Fruit fly (Drosophila melanogaster) whole organism, embryonic: ENCODE results near the gene CG14331.

Experiments
- Adf1 ChIP-seq: fragments of 200-800 bp; sonication (Bioruptor generic); IDR thresholded peaks from 2 replicates; pipeline ENCODE4 v1.3.6; 2022; ENCODE audit warnings: missing biosample characterization, missing genetic modification characterization
- Atf-2 ChIP-seq: fragments of 200-800 bp; sonication (Bioruptor generic); optimal IDR thresholded peaks from 2 replicates; lab custom pipeline; 2016; ENCODE audit warnings: missing biosample characterization, missing genetic modification characterization
- BEAF-32 ChIP-seq: fragments of 200-800 bp; sonication (Bioruptor generic); optimal IDR thresholded peaks from 3 replicates; lab custom pipeline; 2017; ENCODE audit warnings: missing biosample characterization, missing genetic modification characterization, mild to moderate bottlenecking, moderate library complexity, missing genetic modification reagents
- BtbVII ChIP-seq: fragments of 200-800 bp; sonication (Bioruptor generic); optimal IDR thresholded peaks from 3 replicates; lab custom pipeline; 2017; ENCODE audit warnings: missing biosample characterization, mild to moderate bottlenecking, missing genetic modification characterization
- CG10462 ChIP-seq: fragments of 200-800 bp; sonication (Bioruptor generic); optimal IDR thresholded peaks from 2 replicates; lab custom pipeline; 2016; ENCODE audit warnings: missing biosample characterization, missing genetic modification characterization
- CG1233 ChIP-seq: fragments of 200-800 bp; sonication (Bioruptor generic); optimal IDR thresholded peaks from 4 replicates; lab custom pipeline; 2018; ENCODE audit warnings: missing biosample characterization, mild to moderate bottlenecking, missing genetic modification characterization
- CG13424 ChIP-seq: fragments of 200-800 bp; sonication (Bioruptor generic); optimal IDR thresholded peaks from 2 replicates; lab custom pipeline; 2019; ENCODE audit warnings: missing biosample characterization, mild to moderate bottlenecking, missing genetic modification characterization, moderate library complexity
- CG1529 ChIP-seq: fragments of 200-800 bp; sonication (Bioruptor generic); optimal IDR thresholded peaks from 3 replicates; lab custom pipeline; 2018; ENCODE audit warnings: missing biosample characterization, missing genetic modification characterization
- CG15514 ChIP-seq: fragments of 200-800 bp; sonication (Bioruptor generic); optimal IDR thresholded peaks from 3 replicates; lab custom pipeline; 2017; ENCODE audit warnings: missing biosample characterization, missing genetic modification characterization, mild to moderate bottlenecking, moderate library complexity, missing genetic modification reagents
- CG18599 ChIP-seq: fragments of 200-800 bp; sonication (Bioruptor generic); optimal IDR thresholded peaks from 3 replicates; lab custom pipeline; 2017; ENCODE audit warnings: missing biosample characterization, missing genetic modification characterization, mild to moderate bottlenecking, moderate library complexity, missing genetic modification reagents
- CG30020 ChIP-seq: fragments of 200-800 bp; optimal IDR thresholded peaks from 2 replicates; lab custom pipeline; 2019; ENCODE audit warnings: missing biosample characterization, mild to moderate bottlenecking, missing genetic modification characterization, moderate library complexity
- CG31388 ChIP-seq: fragments of 200-800 bp; sonication (Bioruptor generic); optimal IDR thresholded peaks from 2 replicates; lab custom pipeline; 2016; ENCODE audit warnings: missing biosample characterization, missing genetic modification characterization
- CG32532 ChIP-seq: fragments of 200-800 bp; sonication (Bioruptor generic); IDR thresholded peaks from 2 replicates; pipeline ENCODE4 v1.3.6; 2022; ENCODE audit warnings: missing biosample characterization, missing genetic modification characterization
- CG3281 ChIP-seq: fragments of 200-800 bp; sonication (Bioruptor generic); optimal IDR thresholded peaks from 3 replicates; lab custom pipeline; 2017; ENCODE audit warnings: missing biosample characterization, mild to moderate bottlenecking, missing genetic modification characterization
- CG3407 ChIP-seq: fragments of 200-800 bp; sonication (Bioruptor generic); optimal IDR thresholded peaks from 2 replicates; lab custom pipeline; 2018; ENCODE audit warnings: missing biosample characterization, mild to moderate bottlenecking, missing genetic modification characterization
- CG5245 ChIP-seq: fragments of 200-800 bp; sonication (Bioruptor generic); optimal IDR thresholded peaks from 3 replicates; lab custom pipeline; 2016; ENCODE audit warnings: missing biosample characterization, missing genetic modification characterization
- CG6272 ChIP-seq: fragments of 200-800 bp; sonication (Bioruptor generic); IDR thresholded peaks from 2 replicates; pipeline ENCODE4 v1.3.6; 2022; ENCODE audit warnings: missing biosample characterization, missing genetic modification characterization
- CG7839 ChIP-seq: fragments of 200-800 bp; sonication (Bioruptor generic); optimal IDR thresholded peaks from 3 replicates; lab custom pipeline; 2018; ENCODE audit warnings: missing biosample characterization, mild to moderate bottlenecking, missing genetic modification characterization, moderate library complexity
- CG7928 ChIP-seq: fragments of 200-800 bp; sonication (Bioruptor generic); optimal IDR thresholded peaks from 2 replicates; lab custom pipeline; 2017; ENCODE audit warnings: missing biosample characterization, mild to moderate bottlenecking, missing genetic modification characterization
- CG9609 ChIP-seq: fragments of 200-800 bp; sonication (Bioruptor generic); optimal IDR thresholded peaks from 3 replicates; lab custom pipeline; 2016; ENCODE audit warnings: missing biosample characterization, missing genetic modification characterization
- HmgZ ChIP-seq: fragments of 200-800 bp; sonication (Bioruptor generic); optimal IDR thresholded peaks from 2 replicates; lab custom pipeline; 2018; ENCODE audit warnings: missing biosample characterization, mild to moderate bottlenecking, missing genetic modification characterization
- Mad ChIP-seq: fragments of 200-800 bp; sonication (Bioruptor generic); optimal IDR thresholded peaks from 2 replicates; lab custom pipeline; 2016; ENCODE audit warnings: missing biosample characterization, missing genetic modification characterization
- Nf-YA ChIP-seq: fragments of 200-800 bp; sonication (Bioruptor generic); IDR thresholded peaks from 2 replicates; pipeline ENCODE4 v1.3.6; 2022; ENCODE audit warnings: missing biosample characterization, missing genetic modification characterization
- Oli ChIP-seq: fragments of 200-800 bp; sonication (Bioruptor generic); optimal IDR thresholded peaks from 2 replicates; lab custom pipeline; 2018; ENCODE audit warnings: missing biosample characterization, mild to moderate bottlenecking, missing genetic modification characterization, moderate library complexity
- PHDP ChIP-seq: fragments of 200-800 bp; sonication (Bioruptor generic); optimal IDR thresholded peaks from 3 replicates; lab custom pipeline; 2018; ENCODE audit warnings: missing biosample characterization, mild to moderate bottlenecking, missing genetic modification characterization, moderate library complexity
- Side ChIP-seq: fragments of 200-800 bp; sonication (Bioruptor generic); optimal IDR thresholded peaks from 2 replicates; lab custom pipeline; 2016; ENCODE audit warnings: missing biosample characterization, missing genetic modification characterization
- Sry-β ChIP-seq: fragments of 200-800 bp; sonication (Bioruptor generic); optimal IDR thresholded peaks from 2 replicates; lab custom pipeline; 2018; ENCODE audit warnings: missing biosample characterization, mild to moderate bottlenecking, missing genetic modification characterization, moderate library complexity
- bab2 ChIP-seq: fragments of 200-800 bp; sonication (Bioruptor generic); optimal IDR thresholded peaks from 2 replicates; lab custom pipeline; 2016; ENCODE audit warnings: missing biosample characterization, missing genetic modification characterization
- bsh ChIP-seq, 2 experiments: fragments of 200-800 bp; sonication (Bioruptor generic); optimal IDR thresholded peaks; 2 replicates each; lab custom pipeline; 2017 to 2018; ENCODE audit warnings: mild to moderate bottlenecking in 2 of 2, missing biosample characterization in 2 of 2, missing genetic modification characterization in 2 of 2, moderate library complexity in 1 of 2
- btn ChIP-seq: fragments of 200-800 bp; sonication (Bioruptor generic); optimal IDR thresholded peaks from 2 replicates; lab custom pipeline; 2016; ENCODE audit warnings: missing biosample characterization, missing genetic modification characterization
- corto ChIP-seq: fragments of 200-800 bp; sonication (Bioruptor generic); optimal IDR thresholded peaks from 2 replicates; lab custom pipeline; 2016; ENCODE audit warnings: missing biosample characterization, mild to moderate bottlenecking, missing genetic modification characterization, moderate library complexity
- crc ChIP-seq: fragments of 200-800 bp; sonication (Bioruptor generic); optimal IDR thresholded peaks from 2 replicates; lab custom pipeline; 2016; ENCODE audit warnings: missing biosample characterization, missing genetic modification characterization
- croc ChIP-seq: fragments of 200-800 bp; sonication (Bioruptor generic); conservative IDR thresholded peaks from 3 replicates; pipeline ENCODE4 v1.3.6; 2022; ENCODE audit warnings: missing biosample characterization, missing genetic modification characterization
- dpn ChIP-seq, 2 experiments: fragments of 200-800 bp; sonication (Bioruptor generic); optimal IDR thresholded peaks; 3 replicates each; lab custom pipeline; 2016; ENCODE audit warnings: missing biosample characterization in 2 of 2, missing genetic modification characterization in 2 of 2
- esg ChIP-seq: fragments of 200-800 bp; sonication (Bioruptor generic); conservative IDR thresholded peaks from 2 replicates; pipeline ENCODE4 v1.3.6; 2022; ENCODE audit warnings: missing biosample characterization, missing genetic modification characterization
- eve ChIP-seq, 2 experiments: fragments of >200 bp; optimal IDR thresholded peaks; 2 replicates each; lab custom pipeline; 2017; ENCODE audit warnings: missing biosample characterization in 2 of 2, missing genetic modification characterization in 2 of 2
- eyg ChIP-seq: fragments of 200-800 bp; sonication (Bioruptor generic); optimal IDR thresholded peaks from 3 replicates; lab custom pipeline; 2016; ENCODE audit warnings: missing biosample characterization, missing genetic modification characterization
- ftz-f1 ChIP-seq: fragments of 200-800 bp; sonication (Bioruptor generic); optimal IDR thresholded peaks from 2 replicates; lab custom pipeline; 2016; ENCODE audit warnings: missing biosample characterization, missing genetic modification characterization
- gcm2 ChIP-seq: fragments of 200-800 bp; sonication (Bioruptor generic); optimal IDR thresholded peaks from 2 replicates; lab custom pipeline; 2016; ENCODE audit warnings: missing biosample characterization, missing genetic modification characterization
- gt ChIP-seq: fragments of 200-800 bp; sonication (Bioruptor generic); IDR thresholded peaks from 2 replicates; pipeline ENCODE4 v1.3.6; 2022; ENCODE audit warnings: missing biosample characterization, missing genetic modification characterization
- ken ChIP-seq: fragments of 200-800 bp; sonication (Bioruptor generic); IDR thresholded peaks from 3 replicates; pipeline ENCODE4 v1.3.6; 2022; ENCODE audit warnings: missing biosample characterization, missing genetic modification characterization
- kni ChIP-seq: fragments of 200-800 bp; sonication (Bioruptor generic); optimal IDR thresholded peaks from 3 replicates; lab custom pipeline; 2017; ENCODE audit warnings: mild to moderate bottlenecking, missing biosample characterization, missing genetic modification reagents, missing genetic modification characterization
- nerfin-1 ChIP-seq: fragments of 200-800 bp; sonication (Bioruptor generic); optimal IDR thresholded peaks from 3 replicates; lab custom pipeline; 2019; ENCODE audit warnings: missing biosample characterization, mild to moderate bottlenecking, missing genetic modification characterization, moderate library complexity
- row ChIP-seq: fragments of 200-800 bp; sonication (Bioruptor generic); IDR thresholded peaks from 3 replicates; pipeline ENCODE4 v1.3.6; 2022; ENCODE audit warnings: missing biosample characterization, missing genetic modification characterization
- seq ChIP-seq: fragments of 200-800 bp; sonication (Bioruptor generic); IDR thresholded peaks from 2 replicates; pipeline ENCODE4 v1.3.6; 2022; ENCODE audit warnings: missing biosample characterization, missing genetic modification characterization
- slp2 ChIP-seq: fragments of 200-800 bp; sonication (Bioruptor generic); optimal IDR thresholded peaks from 2 replicates; lab custom pipeline; 2016; ENCODE audit warnings: missing biosample characterization, missing genetic modification characterization
- tgo ChIP-seq: fragments of 200-800 bp; sonication (Bioruptor generic); IDR thresholded peaks from 3 replicates; pipeline ENCODE4 v1.3.6; 2022; ENCODE audit warnings: missing biosample characterization, missing genetic modification characterization
- trh ChIP-seq: fragments of 200-800 bp; sonication (Bioruptor generic); optimal IDR thresholded peaks from 2 replicates; lab custom pipeline; 2016; ENCODE audit warnings: missing biosample characterization, missing genetic modification characterization
- unpg ChIP-seq: fragments of 200-800 bp; sonication (Bioruptor generic); optimal IDR thresholded peaks from 3 replicates; lab custom pipeline; 2018; ENCODE audit warnings: missing biosample characterization, mild to moderate bottlenecking, missing genetic modification characterization, moderate library complexity
- zen ChIP-seq: fragments of 200-800 bp; sonication (Bioruptor generic); optimal IDR thresholded peaks from 3 replicates; lab custom pipeline; 2018; ENCODE audit warnings: missing biosample characterization, mild to moderate bottlenecking, missing genetic modification characterization, moderate library complexity

The CG14331 gene

dm6 chr3R:17394318-17395188 is 46.0 kb downstream of the CG14331 start, which contains the start of gene CREG (continued):
- no peak for TF ChIP-seq ken
- TF ChIP-seq row (GFP tag; lab: Robert Waterston, UW) = peak; percentile 79
- no peak for TF ChIP-seq gcm2 (GFP tag; lab: Kevin White, UChicago)
- TF ChIP-seq eyg (GFP tag; lab: Kevin White, UChicago) = no peak
- TF ChIP-seq slp2 = no peak
- TF ChIP-seq tgo (GFP tag; lab: Robert Waterston, UW) = no peak
- no peak for TF ChIP-seq Side
- TF ChIP-seq CG1233 (GFP tag; lab: Kevin White, UChicago) = no peak
- peak; percentile 6 for TF ChIP-seq kni
- TF ChIP-seq croc (GFP tag; lab: Robert Waterston, UW) = no peak
- TF ChIP-seq gt = no peak
- TF ChIP-seq Mad = no peak
- TF ChIP-seq CG7839 (tag; lab: Kevin White, UChicago) = peak; percentile 28
- TF ChIP-seq btn (GFP tag; lab: Kevin White, UChicago) = no peak
- no peak for TF ChIP-seq crc (GFP tag; lab: Kevin White, UChicago)
- TF ChIP-seq nerfin-1 (tag; lab: Kevin White, UChicago) = no peak
- no peak for TF ChIP-seq ftz-f1 (GFP tag; lab: Kevin White, UChicago)
- no peak for TF ChIP-seq CG18599
- TF ChIP-seq CG7928 (GFP tag; lab: Kevin White, UChicago) = no peak
- TF ChIP-seq seq = no peak
- no peak for TF ChIP-seq Nf-YA (GFP tag; lab: Robert Waterston, UW)
- TF ChIP-seq HmgZ (tag; lab: Kevin White, UChicago) = no peak
- no peak for TF ChIP-seq CG1529 (GFP tag; lab: Kevin White, UChicago)
- no peak for TF ChIP-seq Atf-2
- no peak for TF ChIP-seq CG6272 (GFP tag; lab: Robert Waterston, UW)
- no peak for TF ChIP-seq dpn (GFP tag; optimal IDR thresholded peaks at IDR 0.05; lab: Kevin White, UChicago)
- TF ChIP-seq CG10462 (GFP tag; lab: Kevin White, UChicago) = no peak
- no peak for TF ChIP-seq corto (GFP tag; lab: Kevin White, UChicago)
- TF ChIP-seq CG13424 (tag; lab: Kevin White, UChicago) = no peak
- TF ChIP-seq zen (tag; lab: Kevin White, UChicago) = peak; percentile 90
- TF ChIP-seq bsh (GFP tag; optimal IDR thresholded peaks at IDR 0.05; lab: Kevin White, UChicago) = no peak
- peak; percentile 16 for TF ChIP-seq Oli
- TF ChIP-seq CG3407 (GFP tag; lab: Kevin White, UChicago) = no peak
- no peak for TF ChIP-seq CG30020 (tag; lab: Kevin White, UChicago)
- no peak for TF ChIP-seq PHDP (tag; lab: Kevin White, UChicago)
- no peak for TF ChIP-seq CG9609 (GFP tag; lab: Kevin White, UChicago)
- no peak for TF ChIP-seq CG5245
- no peak for TF ChIP-seq Adf1 (GFP tag; lab: Robert Waterston, UW)
- no peak for TF ChIP-seq trh (GFP tag; lab: Kevin White, UChicago)
- TF ChIP-seq eve (GFP tag; optimal IDR thresholded peaks at IDR 0.05; lab: Kevin White, UChicago) = peak in 1 of 2 experiments; percentile 13
- peak; percentile 15 for TF ChIP-seq BtbVII (GFP tag; lab: Kevin White, UChicago)
- TF ChIP-seq esg (GFP tag; lab: Robert Waterston, UW) = no peak
- TF ChIP-seq unpg (GFP tag; lab: Kevin White, UChicago) = no peak
- TF ChIP-seq CG32532 (GFP tag; lab: Robert Waterston, UW) = no peak
- no peak for TF ChIP-seq BEAF-32 (GFP tag; lab: Kevin White, UChicago)
- no peak for TF ChIP-seq CG31388 (GFP tag; lab: Kevin White, UChicago)
- TF ChIP-seq CG3281 (GFP tag; lab: Kevin White, UChicago) = no peak
- no peak for TF ChIP-seq bab2 (GFP tag; lab: Kevin White, UChicago)
- TF ChIP-seq Sry-β = no peak
- no peak for TF ChIP-seq CG15514 (GFP tag; lab: Kevin White, UChicago)
